Worm (Caenorhabditis elegans): Measurements from ENCODE around the gene atg-13.

Gene atg-13

DNA sequence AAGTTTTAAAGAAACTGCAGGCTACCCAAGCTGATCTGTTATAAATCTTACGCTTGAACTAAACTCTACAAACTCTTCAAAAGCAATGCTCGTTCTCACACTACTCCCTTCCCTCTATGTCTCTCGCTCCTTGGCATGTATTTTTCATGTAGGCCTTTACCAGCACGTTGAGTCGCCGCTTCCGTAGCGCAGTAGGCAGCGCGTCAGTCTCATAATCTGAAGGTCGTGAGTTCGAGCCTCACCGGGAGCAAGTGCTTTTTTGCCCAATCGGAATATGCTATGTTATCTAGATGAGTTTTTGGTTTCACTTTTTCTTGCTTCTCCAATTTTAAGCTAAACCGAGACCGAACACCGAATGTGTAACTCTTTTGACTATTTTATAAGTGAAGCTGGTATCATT, 51.5 kb downstream of the atg-13 start (continued):
- TF ChIP-seq tbp1 (GFP tag; optimal IDR thresholded peaks at IDR 0.05) (peak; percentile 95), zim-3 (tag; optimal IDR thresholded peaks at IDR 0.05) (peak; percentile 45), let-526 (GFP tag; IDR thresholded peaks at IDR 0.05) (peak; percentile 75), lin-40 (tag; optimal IDR thresholded peaks at IDR 0.05) (peak; percentile 34), rpc-1 (optimal IDR thresholded peaks at IDR 0.05) (peak; percentile 71), rpc-1 (tag; optimal IDR thresholded peaks at IDR 0.05) (peak; percentile 82)
